Worm (Caenorhabditis elegans) whole organism, L4 larva: ENCODE data around the gene T14B4.3.
A peak's percentile ranks its signal among the peaks of the same experiment; 100 is the strongest.

ENCODE experiments used
- Y5F2A.4 ChIP-seq: fragments of 200-800 bp; sonication (Bioruptor generic); optimal IDR thresholded peaks from 2 replicates; lab custom pipeline; 2018; ENCODE audit warnings: mild to moderate bottlenecking, missing genetic modification characterization, missing compliant biosample characterization
- ZK546.5 ChIP-seq, 2 experiments: sonication (generic microtip); optimal IDR thresholded peaks; 2 replicates each; lab custom pipeline; 2017; ENCODE audit warnings: missing biosample characterization in 2 of 2, missing genetic modification characterization in 2 of 2
- aly-2 ChIP-seq: sonication (generic microtip); optimal IDR thresholded peaks from 2 replicates; lab custom pipeline; 2018; ENCODE audit warnings: missing biosample characterization, missing genetic modification characterization
- arid-1 ChIP-seq: fragments of 200-800 bp; sonication (Bioruptor generic); conservative IDR thresholded peaks from 2 replicates; pipeline ENCODE4 v1.3.6; 2022; ENCODE audit warnings: missing genetic modification reagents, missing genetic modification characterization, missing compliant biosample characterization
- attf-4 ChIP-seq: sonication (generic microtip); optimal IDR thresholded peaks from 3 replicates; lab custom pipeline; 2017; ENCODE audit warnings: missing biosample characterization, missing genetic modification characterization
- ceh-28 ChIP-seq: fragments of 150-350 bp; optimal IDR thresholded peaks from 2 replicates; lab custom pipeline; 2014; ENCODE audit warnings: missing biosample characterization, missing genetic modification reagents, missing genetic modification characterization
- ceh-82 ChIP-seq: sonication (generic microtip); optimal IDR thresholded peaks from 2 replicates; lab custom pipeline; 2017; ENCODE audit warnings: missing biosample characterization, missing genetic modification characterization
- ctbp-1 ChIP-seq: fragments of 200-800 bp; sonication (Bioruptor generic); IDR thresholded peaks from 2 replicates; pipeline ENCODE4 v1.3.6; 2022; ENCODE audit warnings: missing genetic modification reagents, missing genetic modification characterization, missing compliant biosample characterization
- daf-19 ChIP-seq: fragments of 200-800 bp; sonication (Bioruptor generic); conservative IDR thresholded peaks from 2 replicates; pipeline ENCODE4 v1.3.6; 2022; ENCODE audit warnings: missing genetic modification characterization, missing compliant biosample characterization
- daf-8 ChIP-seq: fragments of 200-800 bp; sonication (Bioruptor generic); IDR thresholded peaks from 2 replicates; pipeline ENCODE4 v1.3.6; 2022; ENCODE audit warnings: missing genetic modification characterization, missing compliant biosample characterization
- dmd-6 ChIP-seq: fragments of 200-800 bp; sonication (Bioruptor generic); IDR thresholded peaks from 2 replicates; pipeline ENCODE4 v1.3.6; 2022; ENCODE audit warnings: missing genetic modification reagents, missing genetic modification characterization, missing compliant biosample characterization
- dmd-8 ChIP-seq: fragments of 200-800 bp; sonication (Bioruptor generic); IDR thresholded peaks from 2 replicates; pipeline ENCODE4 v1.3.6; 2022; ENCODE audit warnings: missing genetic modification characterization, missing compliant biosample characterization
- dmd-9 ChIP-seq: fragments of 200-800 bp; sonication (Bioruptor generic); IDR thresholded peaks from 2 replicates; pipeline ENCODE4 v1.3.6; 2022; ENCODE audit warnings: missing genetic modification reagents, missing genetic modification characterization, missing compliant biosample characterization
- duxl-1 ChIP-seq: sonication (generic microtip); optimal IDR thresholded peaks from 2 replicates; lab custom pipeline; 2016; ENCODE audit warnings: mild to moderate bottlenecking, missing genetic modification characterization, moderate library complexity, missing compliant biosample characterization; ENCODE audit not compliant: poor library complexity
- fkh-10 ChIP-seq: fragments of 150-350 bp; optimal IDR thresholded peaks from 2 replicates; lab custom pipeline; 2014; ENCODE audit warnings: missing biosample characterization, missing genetic modification reagents, missing genetic modification characterization
- hlh-11 ChIP-seq: fragments of 200-800 bp; sonication (Bioruptor generic); optimal IDR thresholded peaks from 2 replicates; lab custom pipeline; 2018; ENCODE audit warnings: mild to moderate bottlenecking, missing genetic modification characterization, missing compliant biosample characterization
- lim-7 ChIP-seq: fragments of 200-800 bp; sonication (Bioruptor generic); IDR thresholded peaks from 2 replicates; pipeline ENCODE4 v1.3.6; 2022; ENCODE audit warnings: missing genetic modification characterization, missing compliant biosample characterization
- lin-15B ChIP-seq: fragments of 150-350 bp; sonication (generic microtip); optimal IDR thresholded peaks from 3 replicates; lab custom pipeline; 2014; ENCODE audit warnings: missing biosample characterization, missing genetic modification characterization
- lin-29 ChIP-seq: fragments of 200-800 bp; sonication (Bioruptor generic); IDR thresholded peaks from 2 replicates; pipeline ENCODE4 v1.3.6; 2022; ENCODE audit warnings: missing genetic modification reagents, missing genetic modification characterization, missing compliant biosample characterization
- lin-39 ChIP-seq: fragments of 150-350 bp; optimal IDR thresholded peaks from 2 replicates; lab custom pipeline; 2014; ENCODE audit warnings: missing biosample characterization, missing genetic modification reagents, missing genetic modification characterization
- lir-3 ChIP-seq: sonication (generic microtip); optimal IDR thresholded peaks from 2 replicates; lab custom pipeline; 2016; ENCODE audit warnings: mild to moderate bottlenecking, missing genetic modification characterization, missing compliant biosample characterization
- mdl-1 ChIP-seq, 2 experiments: fragments of 150-350 bp in 1 of 2; sonication (generic microtip) in 1 of 2; optimal IDR thresholded peaks; 2 replicates each; lab custom pipeline; 2014 to 2017; ENCODE audit warnings: missing biosample characterization in 2 of 2, missing genetic modification characterization in 2 of 2
- mep-1 ChIP-seq: fragments of 150-350 bp; sonication (generic microtip); optimal IDR thresholded peaks from 3 replicates; lab custom pipeline; 2014; ENCODE audit warnings: missing biosample characterization, missing genetic modification characterization
- mes-2 ChIP-seq: sonication (generic microtip); optimal IDR thresholded peaks from 2 replicates; lab custom pipeline; 2016; ENCODE audit warnings: missing genotype, mild to moderate bottlenecking, missing genetic modification characterization, missing compliant biosample characterization; ENCODE audit not compliant: poor library complexity, severe bottlenecking
- mxl-2 ChIP-seq: fragments of 200-800 bp; sonication (Bioruptor generic); conservative IDR thresholded peaks from 2 replicates; pipeline ENCODE4 v1.3.6; 2022; ENCODE audit warnings: missing genetic modification reagents, missing genetic modification characterization, missing compliant biosample characterization
- nhr-10 ChIP-seq: fragments of 150-350 bp; optimal IDR thresholded peaks from 2 replicates; lab custom pipeline; 2014; ENCODE audit warnings: missing biosample characterization, missing genetic modification characterization
- nhr-102 ChIP-seq: sonication (generic microtip); optimal IDR thresholded peaks from 2 replicates; lab custom pipeline; 2016; ENCODE audit warnings: mild to moderate bottlenecking, missing genetic modification characterization, moderate library complexity, missing compliant biosample characterization
- nhr-111 ChIP-seq: fragments of 200-800 bp; sonication (Bioruptor generic); optimal IDR thresholded peaks from 2 replicates; lab custom pipeline; 2018; ENCODE audit warnings: mild to moderate bottlenecking, missing genetic modification characterization, missing compliant biosample characterization
- nhr-6 ChIP-seq: fragments of 150-350 bp; optimal IDR thresholded peaks from 2 replicates; lab custom pipeline; 2014; ENCODE audit warnings: missing biosample characterization, missing genetic modification characterization
- nhr-77 ChIP-seq: fragments of 150-350 bp; optimal IDR thresholded peaks from 2 replicates; lab custom pipeline; 2014; ENCODE audit warnings: missing biosample characterization, missing genetic modification characterization
- pha-4 ChIP-seq, 2 experiments: fragments of 150-350 bp in 1 of 2; fragments of 200-800 bp in 1 of 2; sonication (Bioruptor generic) in 1 of 2; IDR thresholded peaks in 1 of 2; optimal IDR thresholded peaks in 1 of 2; 2 replicates each; pipeline versions ENCODE4 v1.3.6 to Lab custom; 2014 to 2022; ENCODE audit warnings: missing genetic modification characterization in 2 of 2, missing genetic modification reagents in 2 of 2, missing biosample characterization in 1 of 2, missing compliant biosample characterization in 1 of 2
- pqm-1 ChIP-seq: sonication (generic microtip); optimal IDR thresholded peaks from 2 replicates; lab custom pipeline; 2017; ENCODE audit warnings: missing biosample characterization, missing genetic modification characterization
- skn-1 ChIP-seq: fragments of 150-350 bp; optimal IDR thresholded peaks from 2 replicates; lab custom pipeline; 2014; ENCODE audit warnings: missing biosample characterization, missing genetic modification characterization
- spr-1 ChIP-seq: sonication (generic microtip); optimal IDR thresholded peaks from 2 replicates; lab custom pipeline; 2016; ENCODE audit warnings: mild to moderate bottlenecking, missing genetic modification characterization, missing compliant biosample characterization
- spr-3 ChIP-seq: fragments of 200-800 bp; sonication (Bioruptor generic); optimal IDR thresholded peaks from 2 replicates; lab custom pipeline; 2018; ENCODE audit warnings: mild to moderate bottlenecking, missing genetic modification characterization, missing compliant biosample characterization
- tra-1 ChIP-seq: fragments of 200-800 bp; sonication (Bioruptor generic); IDR thresholded peaks from 2 replicates; pipeline ENCODE4 v1.3.6; 2022; ENCODE audit warnings: missing genetic modification reagents, missing genetic modification characterization, missing compliant biosample characterization
- unc-39 ChIP-seq: sonication (generic microtip); optimal IDR thresholded peaks from 2 replicates; lab custom pipeline; 2017; ENCODE audit warnings: missing biosample characterization, missing genetic modification characterization
- zfp-3 ChIP-seq: fragments of 200-800 bp; sonication (Bioruptor generic); conservative IDR thresholded peaks from 2 replicates; pipeline ENCODE4 v1.3.6; 2022; ENCODE audit warnings: missing genetic modification reagents, missing genetic modification characterization, missing compliant biosample characterization
- ztf-11 ChIP-seq: fragments of 150-350 bp; optimal IDR thresholded peaks from 2 replicates; lab custom pipeline; 2014; ENCODE audit warnings: missing biosample characterization, missing genetic modification characterization

Gene T14B4.3

ce11 chrII:6754671-6755224, 20.0 kb downstream of the T14B4.3 start, which contains the start of the genes srx-95 and fis-1:
srx-95 (minus strand) TSS chrII:6754771.
fis-1 (plus strand) TSS chrII:6755174.
- TF ChIP-seq hlh-11 (no peak), pha-4 (GFP tag; IDR thresholded peaks at IDR 0.05; lab: Robert Waterston, UW) (no peak), pha-4 (tag; optimal IDR thresholded peaks at IDR 0.05; lab: Kevin White, UChicago) (no peak)

ce11 chrII:6756232-6756631, 21.5 kb downstream of the T14B4.3 start, which contains the start of gene F41G3.3:
F41G3.3 (plus strand) TSS chrII:6756532.
- TF ChIP-seq nhr-102 (tag; lab: Kevin White, UChicago) (no peak), spr-1 (no peak), lim-7 (GFP tag; lab: Robert Waterston, UW) (no peak), ceh-28 (tag; lab: Kevin White, UChicago) (no peak), aly-2 (tag; lab: Kevin White, UChicago) (no peak), mdl-1 (tag; optimal IDR thresholded peaks at IDR 0.05; lab: Kevin White, UChicago) (no peak), lir-3 (tag; lab: Kevin White, UChicago) (no peak), nhr-10 (no peak), pha-4 (GFP tag; IDR thresholded peaks at IDR 0.05; lab: Robert Waterston, UW) (no peak), pha-4 (tag; optimal IDR thresholded peaks at IDR 0.05; lab: Kevin White, UChicago) (no peak), dmd-9 (GFP tag; lab: Robert Waterston, UW) (no peak), daf-8 (no peak), mes-2 (tag; lab: Kevin White, UChicago) (no peak), ceh-82 (tag; lab: Kevin White, UChicago) (no peak), ZK546.5 (tag; optimal IDR thresholded peaks at IDR 0.05; lab: Kevin White, UChicago) (no peak), hlh-11 (no peak), tra-1 (GFP tag; lab: Robert Waterston, UW) (no peak), attf-4 (no peak), dmd-8 (no peak)

- TF ChIP-seq lin-15B (tag; lab: Kevin White, UChicago) (no peak), arid-1 (no peak), ztf-11 (tag; lab: Kevin White, UChicago) (no peak), unc-39 (tag; lab: Kevin White, UChicago) (no peak), spr-3 (no peak), skn-1 (tag; lab: Kevin White, UChicago) (no peak), lin-29 (GFP tag; lab: Robert Waterston, UW) (no peak), attf-4 (no peak), Y5F2A.4 (GFP tag; lab: Kevin White, UChicago) (no peak), zfp-3 (GFP tag; lab: Robert Waterston, UW) (no peak), lin-39 (tag; lab: Kevin White, UChicago) (no peak), duxl-1 (tag; lab: Kevin White, UChicago) (no peak), ctbp-1 (no peak), fkh-10 (GFP tag; lab: Kevin White, UChicago) (no peak), mep-1 (no peak), daf-8 (no peak), nhr-77 (no peak), tra-1 (GFP tag; lab: Robert Waterston, UW) (no peak), mxl-2 (GFP tag; lab: Robert Waterston, UW) (no peak), nhr-111 (GFP tag; lab: Kevin White, UChicago) (no peak)
- TF ChIP-seq, all 104 proteins: peak for 0
These were observed 30.0 kb downstream of the T14B4.3 start, which contains the start of gene nlp-50 for ce11 chrII:6764734-6765133. nlp-50 (plus strand) TSS chrII:6765034.

DNA sequence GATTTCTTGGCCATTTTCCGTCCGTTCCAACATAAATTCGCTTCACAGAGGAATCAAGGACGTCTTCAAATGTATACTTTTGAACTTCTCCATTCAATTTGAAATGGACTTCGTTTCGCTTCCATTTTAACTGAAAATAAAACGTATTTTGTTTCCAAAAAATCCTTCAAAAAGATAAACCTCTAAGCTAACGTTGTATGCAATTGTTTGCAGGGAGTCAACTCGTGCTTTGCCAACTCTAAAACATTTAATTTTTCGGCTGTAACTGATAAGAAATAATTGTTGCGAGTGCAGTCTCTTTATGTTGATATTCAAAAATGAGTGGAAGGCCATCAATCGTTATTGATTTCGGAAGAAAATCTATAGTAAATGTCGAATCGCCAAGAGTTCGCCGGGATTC, 33.3 kb downstream of the T14B4.3 start, which contains the start of gene F41G3.18:
F41G3.18 (plus strand) TSS at position 301 of the 400 bp plus-strand sequence.
- TF ChIP-seq daf-19 (GFP tag; lab: Robert Waterston, UW) = no peak
- TF ChIP-seq nhr-6 (tag; lab: Kevin White, UChicago) = no peak
- 0 out of 2 replicates have a peak, but pooled peaks have one; percentile 6 for TF ChIP-seq dmd-6 (GFP tag; lab: Robert Waterston, UW)
- TF ChIP-seq pqm-1 (tag; lab: Kevin White, UChicago) = peak; percentile 42
